Worm (Caenorhabditis elegans) whole organism, L1 larva: Measurements from ENCODE around the gene glr-2.
"Not testable (repeated sequence)": the region's sequence is repeated elsewhere in the genome, so short reads cannot be mapped to it uniquely, and the experiment has no call there.

ENCODE experiments used
- C16A3.4 ChIP-seq: fragments of 150-350 bp; optimal IDR thresholded peaks from 2 replicates; lab custom pipeline; 2014; ENCODE audit warnings: missing biosample characterization, missing genetic modification characterization
- F16B12.6 ChIP-seq: fragments of 150-350 bp; optimal IDR thresholded peaks from 2 replicates; lab custom pipeline; 2014; ENCODE audit warnings: missing biosample characterization, missing genetic modification characterization
- Y116A8C.19 ChIP-seq: sonication (generic microtip); optimal IDR thresholded peaks from 2 replicates; lab custom pipeline; 2016; ENCODE audit warnings: missing compliant biosample characterization, missing genetic modification characterization, borderline replicate concordance
- aha-1 ChIP-seq: fragments of 150-350 bp; optimal IDR thresholded peaks from 2 replicates; lab custom pipeline; 2014; ENCODE audit warnings: missing biosample characterization, missing genetic modification characterization
- aly-2 ChIP-seq: fragments of 150-350 bp; optimal IDR thresholded peaks from 2 replicates; lab custom pipeline; 2014; ENCODE audit warnings: missing biosample characterization, missing genetic modification characterization
- blmp-1 ChIP-seq: fragments of 150-350 bp; optimal IDR thresholded peaks from 2 replicates; lab custom pipeline; 2014; ENCODE audit warnings: missing biosample characterization, missing genetic modification characterization
- ceh-8 ChIP-seq: fragments of 200-800 bp; sonication (Bioruptor generic); optimal IDR thresholded peaks from 2 replicates; lab custom pipeline; 2018; ENCODE audit warnings: mild to moderate bottlenecking, missing genetic modification characterization, moderate library complexity, missing compliant biosample characterization
- ceh-82 ChIP-seq, 3 experiments: fragments of 150-350 bp in 1 of 3; sonication (generic microtip) in 2 of 3; optimal IDR thresholded peaks; 2 replicates each; lab custom pipeline; 2014 to 2017; ENCODE audit warnings: missing biosample characterization in 3 of 3, missing genetic modification characterization in 3 of 3
- ceh-88 ChIP-seq: fragments of 200-800 bp; sonication (Bioruptor generic); IDR thresholded peaks from 2 replicates; pipeline ENCODE4 v1.3.6; 2022; ENCODE audit warnings: missing genetic modification characterization, missing compliant biosample characterization
- dpl-1 ChIP-seq, 3 experiments: fragments of 150-350 bp in 2 of 3; sonication (generic microtip) in 1 of 3; optimal IDR thresholded peaks; 2 replicates each; lab custom pipeline; 2014 to 2017; ENCODE audit warnings: missing biosample characterization in 3 of 3, missing genetic modification characterization in 3 of 3, missing genetic modification reagents in 3 of 3
- efl-1 ChIP-seq, 4 experiments: fragments of 150-350 bp; optimal IDR thresholded peaks in 3 of 4; peaks in 1 of 4; 1 replicate in 1 of 4; 2 replicates in 3 of 4; lab custom pipeline; 2014; ENCODE audit warnings: missing biosample characterization in 2 of 4, missing genetic modification characterization in 2 of 4, missing genetic modification reagents in 2 of 4
- efl-3 ChIP-seq: fragments of 200-800 bp; sonication (Bioruptor generic); optimal IDR thresholded peaks from 2 replicates; lab custom pipeline; 2018; ENCODE audit warnings: mild to moderate bottlenecking, missing genetic modification characterization, missing compliant biosample characterization
- elt-2 ChIP-seq: sonication (generic microtip); optimal IDR thresholded peaks from 2 replicates; lab custom pipeline; 2016; ENCODE audit warnings: missing genetic modification characterization, mild to moderate bottlenecking, inconsistent platforms, missing compliant biosample characterization, missing genetic modification reagents
- elt-3 ChIP-seq, 6 experiments: fragments of 150-350 bp in 1 of 6; sonication (generic microtip); optimal IDR thresholded peaks; 2 replicates each; lab custom pipeline; 2017 to 2018; ENCODE audit warnings: missing biosample characterization in 6 of 6, missing genetic modification characterization in 6 of 6, inconsistent platforms in 1 of 6
- fkh-8 ChIP-seq: sonication (generic microtip); optimal IDR thresholded peaks from 2 replicates; lab custom pipeline; 2016; ENCODE audit warnings: mild to moderate bottlenecking, missing genetic modification characterization, missing compliant biosample characterization
- hlh-17 ChIP-seq: fragments of 200-800 bp; sonication (Bioruptor generic); optimal IDR thresholded peaks from 2 replicates; lab custom pipeline; 2018; ENCODE audit warnings: missing genetic modification characterization, mild to moderate bottlenecking, missing compliant biosample characterization, moderate library complexity, borderline replicate concordance
- hlh-4 ChIP-seq: sonication (generic microtip); optimal IDR thresholded peaks from 2 replicates; lab custom pipeline; 2016; ENCODE audit warnings: mild to moderate bottlenecking, missing genetic modification characterization, missing compliant biosample characterization
- irx-1 ChIP-seq: sonication (generic microtip); optimal IDR thresholded peaks from 2 replicates; lab custom pipeline; 2016; ENCODE audit warnings: missing genetic modification characterization, missing compliant biosample characterization
- isw-1 ChIP-seq: fragments of 200-800 bp; sonication (Bioruptor generic); IDR thresholded peaks from 2 replicates; pipeline ENCODE4 v1.3.6; 2022; ENCODE audit warnings: missing genetic modification characterization, missing compliant biosample characterization
- lin-14 ChIP-seq: fragments of 200-800 bp; sonication (Bioruptor generic); optimal IDR thresholded peaks from 2 replicates; lab custom pipeline; 2018; ENCODE audit warnings: mild to moderate bottlenecking, missing genetic modification characterization, moderate library complexity, missing compliant biosample characterization
- lin-15B ChIP-seq: fragments of 150-350 bp; sonication (generic microtip); optimal IDR thresholded peaks from 3 replicates; lab custom pipeline; 2014; ENCODE audit warnings: missing biosample characterization, missing genetic modification characterization
- lin-35 ChIP-seq, 2 experiments: fragments of 150-350 bp; optimal IDR thresholded peaks; 2 replicates each; lab custom pipeline; 2014; ENCODE audit warnings: missing biosample characterization in 2 of 2, missing genetic modification characterization in 2 of 2, missing genetic modification reagents in 2 of 2
- lin-39 ChIP-seq: fragments of 150-350 bp; optimal IDR thresholded peaks from 2 replicates; lab custom pipeline; 2014; ENCODE audit warnings: missing biosample characterization, missing genetic modification reagents, missing genetic modification characterization
- lsy-2 ChIP-seq, 2 experiments: fragments of 150-350 bp; optimal IDR thresholded peaks; 2 replicates each; lab custom pipeline; 2014; ENCODE audit warnings: missing biosample characterization in 2 of 2, missing genetic modification characterization in 2 of 2
- mdl-1 ChIP-seq, 2 experiments: fragments of 150-350 bp; optimal IDR thresholded peaks; 2 replicates each; lab custom pipeline; 2014 to 2017; ENCODE audit warnings: missing biosample characterization in 2 of 2, missing genetic modification characterization in 2 of 2, inconsistent platforms in 1 of 2
- mep-1 ChIP-seq: fragments of 150-350 bp; optimal IDR thresholded peaks from 2 replicates; lab custom pipeline; 2014; ENCODE audit warnings: missing biosample characterization, missing genetic modification characterization
- nhr-19 ChIP-seq: fragments of 200-800 bp; sonication (Bioruptor generic); conservative IDR thresholded peaks from 2 replicates; pipeline ENCODE4 v1.3.6; 2022; ENCODE audit warnings: missing genetic modification characterization, missing compliant biosample characterization
- nhr-20 ChIP-seq: sonication (generic microtip); optimal IDR thresholded peaks from 2 replicates; lab custom pipeline; 2016; ENCODE audit warnings: mild to moderate bottlenecking, missing genetic modification characterization, missing compliant biosample characterization
- nhr-237 ChIP-seq: fragments of 150-350 bp; optimal IDR thresholded peaks from 2 replicates; lab custom pipeline; 2014; ENCODE audit warnings: missing biosample characterization, missing genetic modification characterization
- nhr-71 ChIP-seq: sonication (generic microtip); optimal IDR thresholded peaks from 2 replicates; lab custom pipeline; 2016; ENCODE audit warnings: mild to moderate bottlenecking, missing genetic modification characterization, moderate library complexity, missing compliant biosample characterization
- nhr-76 ChIP-seq: sonication (generic microtip); optimal IDR thresholded peaks from 2 replicates; lab custom pipeline; 2017; ENCODE audit warnings: missing biosample characterization, missing genetic modification characterization
- nhr-77 ChIP-seq: fragments of 150-350 bp; optimal IDR thresholded peaks from 2 replicates; lab custom pipeline; 2014; ENCODE audit warnings: missing biosample characterization, missing genetic modification characterization
- nhr-84 ChIP-seq: sonication (generic microtip); optimal IDR thresholded peaks from 2 replicates; lab custom pipeline; 2017; ENCODE audit warnings: missing biosample characterization, missing genetic modification characterization
- pax-3 ChIP-seq: fragments of 200-800 bp; sonication (Bioruptor generic); optimal IDR thresholded peaks from 2 replicates; lab custom pipeline; 2018; ENCODE audit warnings: mild to moderate bottlenecking, missing genetic modification characterization, moderate library complexity, missing compliant biosample characterization
- rnt-1 ChIP-seq: sonication (generic microtip); optimal IDR thresholded peaks from 2 replicates; lab custom pipeline; 2016; ENCODE audit warnings: mild to moderate bottlenecking, missing genetic modification characterization, moderate library complexity, missing compliant biosample characterization
- snu-23 ChIP-seq: sonication (generic microtip); optimal IDR thresholded peaks from 2 replicates; lab custom pipeline; 2016; ENCODE audit warnings: missing genetic modification characterization, missing compliant biosample characterization
- unc-62 ChIP-seq: fragments of 150-350 bp; optimal IDR thresholded peaks from 2 replicates; lab custom pipeline; 2014; ENCODE audit warnings: missing biosample characterization, missing genetic modification reagents, missing genetic modification characterization
- vab-15 ChIP-seq: sonication (generic microtip); optimal IDR thresholded peaks from 2 replicates; lab custom pipeline; 2017; ENCODE audit warnings: missing genotype, mild to moderate bottlenecking, missing genetic modification characterization, missing compliant biosample characterization
- zag-1 ChIP-seq: fragments of 150-350 bp; optimal IDR thresholded peaks from 2 replicates; lab custom pipeline; 2014; ENCODE audit warnings: missing biosample characterization, missing genetic modification characterization
- zip-4 ChIP-seq: fragments of 200-800 bp; sonication (Bioruptor generic); optimal IDR thresholded peaks from 2 replicates; lab custom pipeline; 2018; ENCODE audit warnings: mild to moderate bottlenecking, missing genetic modification characterization, moderate library complexity, missing compliant biosample characterization
- ztf-11 ChIP-seq, 2 experiments: sonication (generic microtip); optimal IDR thresholded peaks; 2 replicates each; lab custom pipeline; 2016 to 2017; ENCODE audit warnings: missing genetic modification characterization in 2 of 2, missing biosample characterization in 1 of 2, missing compliant biosample characterization in 1 of 2

glr-2 gene

DNA sequence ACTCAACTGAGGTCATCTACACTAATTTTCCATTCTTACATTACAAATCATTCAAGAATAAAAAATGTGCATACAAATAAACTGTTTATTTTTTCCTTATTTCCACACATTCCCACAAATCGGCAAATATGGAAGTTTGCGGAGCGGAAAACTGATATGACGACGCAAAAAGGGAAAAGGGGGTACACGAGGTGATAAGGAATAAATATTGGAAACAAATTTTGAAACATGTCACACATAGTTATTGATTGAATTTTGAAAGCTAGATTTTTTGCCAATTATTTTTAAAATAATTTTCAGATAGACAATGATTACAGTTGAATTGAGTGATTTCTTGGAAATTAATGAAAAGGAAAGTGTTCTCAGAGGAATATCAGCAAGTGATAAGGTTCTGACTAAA is 16.2 kb downstream of the glr-2 start, which contains the start of gene viro-2:
TSS of gene viro-2 (plus strand) at position 301 of the 400 bp plus-strand sequence.
- TF ChIP-seq pax-3 (tag; lab: Kevin White, UChicago); ztf-11 (tag; optimal IDR thresholded peaks at IDR 0.05; lab: Kevin White, UChicago); dpl-1 (GFP tag; optimal IDR thresholded peaks at IDR 0.05; lab: Kevin White, UChicago): not testable (repeated sequence)

DNA sequence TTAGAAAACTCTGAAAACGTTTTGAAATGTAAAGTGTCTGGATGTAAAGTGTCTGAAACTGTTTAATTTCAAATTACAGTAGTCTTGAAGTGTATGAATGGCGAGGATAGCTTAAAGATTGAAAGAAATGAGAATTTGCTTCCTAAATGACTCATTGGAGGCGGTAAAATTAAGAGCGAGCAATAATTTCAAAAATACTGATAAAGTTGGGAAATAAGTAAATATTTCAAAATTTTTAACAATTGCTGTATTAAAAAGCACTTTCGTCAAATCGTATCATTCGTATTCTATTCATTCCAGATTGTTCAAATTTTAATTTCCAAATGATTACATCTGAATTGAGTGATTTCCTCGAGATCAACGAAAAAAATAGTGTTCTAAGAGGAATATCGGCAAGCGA is 20.4 kb downstream of the glr-2 start, which contains the start of gene B0280.2:
TSS of gene B0280.2 (plus strand) at position 301 of the 400 bp plus-strand sequence.
- TF ChIP-seq nhr-76 (tag; lab: Kevin White, UChicago), result no peak
- no peak for TF ChIP-seq zip-4 (GFP tag; lab: Kevin White, UChicago)
- no peak for TF ChIP-seq aly-2 (tag; lab: Kevin White, UChicago)
- no peak for TF ChIP-seq nhr-84 (tag; lab: Kevin White, UChicago)
- no peak for TF ChIP-seq pax-3 (tag; lab: Kevin White, UChicago)
- TF ChIP-seq lin-15B, result no peak
- TF ChIP-seq ceh-8 (GFP tag; lab: Kevin White, UChicago), result no peak
- TF ChIP-seq hlh-4 (tag; lab: Kevin White, UChicago), result no peak
- no peak for TF ChIP-seq vab-15 (tag; lab: Kevin White, UChicago)
- no peak for TF ChIP-seq nhr-237 (tag; lab: Kevin White, UChicago)
- TF ChIP-seq efl-3, result no peak
- TF ChIP-seq mep-1 (tag; lab: Kevin White, UChicago), result no peak
- TF ChIP-seq nhr-20 (tag; lab: Kevin White, UChicago), result no peak
- TF ChIP-seq nhr-77 (tag; lab: Kevin White, UChicago), result no peak
- no peak for TF ChIP-seq elt-3 (tag; optimal IDR thresholded peaks at IDR 0.05; lab: Kevin White, UChicago)
- TF ChIP-seq ceh-88 (GFP tag; lab: Robert Waterston, UW), result no peak
- TF ChIP-seq rnt-1 (tag; lab: Kevin White, UChicago), result no peak

DNA sequence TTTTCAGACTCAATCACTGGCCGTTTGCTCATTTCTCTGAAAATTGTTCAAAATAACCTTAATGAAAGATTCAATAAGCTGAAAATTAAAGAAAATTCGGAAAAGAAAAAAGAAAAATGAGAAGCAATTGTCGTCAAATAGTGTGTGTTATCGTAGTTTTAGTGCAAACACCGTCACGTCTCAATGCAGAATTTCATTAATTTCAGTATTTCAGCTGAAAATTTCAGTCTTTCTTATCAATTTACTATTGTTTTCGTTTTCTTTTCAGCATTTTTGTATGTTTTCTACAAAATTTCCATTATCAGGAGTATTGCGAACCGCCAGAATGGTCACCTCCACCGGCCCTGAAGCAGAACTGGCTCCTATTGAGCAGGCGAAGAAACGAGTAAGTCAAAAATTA is 21.9 kb downstream of the glr-2 start, which contains the start of the genes B0280.9 and rpia-1:
TSS of gene B0280.9 (minus strand) at position 36 of the 400 bp plus-strand sequence.
TSS of gene rpia-1 (plus strand) at position 269 of the 400 bp plus-strand sequence.
- TF ChIP-seq nhr-71 (tag; lab: Kevin White, UChicago) (peak; percentile 22), F16B12.6 (tag; lab: Kevin White, UChicago) (peak; percentile 90), lin-35 (GFP tag; optimal IDR thresholded peaks at IDR 0.05; lab: Kevin White, UChicago) (peak; percentile 37 to 71), rnt-1 (tag; lab: Kevin White, UChicago) (peak; percentile 10), isw-1 (GFP tag; lab: Robert Waterston, UW) (no peak), vab-15 (tag; lab: Kevin White, UChicago) (no peak), nhr-19 (GFP tag; lab: Robert Waterston, UW) (peak; percentile 48; the same call in 1 of the 2 replicates), lsy-2 (tag; optimal IDR thresholded peaks at IDR 0.05; lab: Kevin White, UChicago) (peak; percentile 90 to 97), irx-1 (tag; lab: Kevin White, UChicago) (no peak), ceh-82 (tag; optimal IDR thresholded peaks at IDR 0.05; lab: Kevin White, UChicago) (peak in 1 of 3 experiments; percentile 27), efl-1 (optimal IDR thresholded peaks at IDR 0.05; lab: Kevin White, UChicago) (peak; percentile 36 to 62), efl-1 (GFP tag; optimal IDR thresholded peaks at IDR 0.05 in 1 of 2; lab: Kevin White, UChicago) (peak; percentile 52 to 89), fkh-8 (no peak), ceh-88 (GFP tag; lab: Robert Waterston, UW) (no peak), snu-23 (GFP tag; lab: Kevin White, UChicago) (peak; percentile 43), mdl-1 (tag; optimal IDR thresholded peaks at IDR 0.05; lab: Kevin White, UChicago) (no peak), ztf-11 (tag; optimal IDR thresholded peaks at IDR 0.05; lab: Kevin White, UChicago) (no peak), blmp-1 (peak; percentile 1), lin-14 (GFP tag; lab: Kevin White, UChicago) (peak; percentile 37), Y116A8C.19 (tag; lab: Kevin White, UChicago) (no peak), C16A3.4 (tag; lab: Kevin White, UChicago) (peak; percentile 21), elt-2 (tag; lab: Kevin White, UChicago) (peak; percentile 47), aha-1 (tag; lab: Kevin White, UChicago) (no peak), unc-62 (GFP tag; lab: Kevin White, UChicago) (no peak), zag-1 (tag; lab: Kevin White, UChicago) (no peak), ceh-8 (GFP tag; lab: Kevin White, UChicago) (no peak), lin-39 (tag; lab: Kevin White, UChicago) (no peak), hlh-17 (GFP tag; lab: Kevin White, UChicago) (no peak), nhr-20 (tag; lab: Kevin White, UChicago) (no peak), dpl-1 (GFP tag; optimal IDR thresholded peaks at IDR 0.05; lab: Kevin White, UChicago) (peak in 2 of 3 experiments; percentile 32 to 48)
